Fruit fly (Drosophila melanogaster) whole organism, embryonic: ENCODE results near the gene Pp1-13C.

ENCODE experiments used
- Aef1 ChIP-seq: fragments of 200-800 bp; sonication (Bioruptor generic); IDR thresholded peaks from 3 replicates; pipeline ENCODE4 v1.3.6; 2022; ENCODE audit warnings: missing biosample characterization, missing genetic modification characterization
- B-H1 ChIP-seq: fragments of 200-800 bp; sonication (Bioruptor generic); IDR thresholded peaks from 3 replicates; pipeline ENCODE4 v1.3.6; 2022; ENCODE audit warnings: missing biosample characterization, missing genetic modification characterization
- B-H2 ChIP-seq: fragments of 200-800 bp; sonication (Bioruptor generic); optimal IDR thresholded peaks from 2 replicates; lab custom pipeline; 2018; ENCODE audit warnings: missing biosample characterization, mild to moderate bottlenecking, missing genetic modification characterization
- CG10147 ChIP-seq: fragments of 200-800 bp; sonication (Bioruptor generic); optimal IDR thresholded peaks from 2 replicates; lab custom pipeline; 2019; ENCODE audit warnings: missing biosample characterization, mild to moderate bottlenecking, missing genetic modification characterization, moderate library complexity
- CG10565 ChIP-seq: fragments of 200-800 bp; sonication (Bioruptor generic); optimal IDR thresholded peaks from 3 replicates; lab custom pipeline; 2016; ENCODE audit warnings: missing biosample characterization, mild to moderate bottlenecking, missing genetic modification characterization
- CG10959 ChIP-seq: fragments of 200-800 bp; sonication (Bioruptor generic); IDR thresholded peaks from 2 replicates; pipeline ENCODE4 v1.3.6; 2022; ENCODE audit warnings: missing biosample characterization, missing genetic modification characterization
- CG13424 ChIP-seq: fragments of 200-800 bp; sonication (Bioruptor generic); optimal IDR thresholded peaks from 2 replicates; lab custom pipeline; 2019; ENCODE audit warnings: missing biosample characterization, mild to moderate bottlenecking, missing genetic modification characterization, moderate library complexity
- CG1832 ChIP-seq: fragments of 200-800 bp; sonication (Bioruptor generic); optimal IDR thresholded peaks from 2 replicates; lab custom pipeline; 2017; ENCODE audit warnings: missing biosample characterization, mild to moderate bottlenecking, missing genetic modification characterization, inconsistent platforms
- CG18476 ChIP-seq: fragments of 200-800 bp; sonication (Bioruptor generic); optimal IDR thresholded peaks from 2 replicates; lab custom pipeline; 2016; ENCODE audit warnings: missing biosample characterization, mild to moderate bottlenecking, missing genetic modification characterization
- CG2129 ChIP-seq: fragments of 200-800 bp; sonication (Bioruptor generic); IDR thresholded peaks from 2 replicates; pipeline ENCODE4 v1.3.6; 2022; ENCODE audit warnings: missing biosample characterization, missing genetic modification characterization; ENCODE audit not compliant: partially characterized antibody
- CG30403 ChIP-seq: fragments of 200-800 bp; sonication (Bioruptor generic); optimal IDR thresholded peaks from 3 replicates; lab custom pipeline; 2016; ENCODE audit warnings: missing biosample characterization, missing genetic modification characterization
- CG31388 ChIP-seq: fragments of 200-800 bp; sonication (Bioruptor generic); optimal IDR thresholded peaks from 2 replicates; lab custom pipeline; 2016; ENCODE audit warnings: missing biosample characterization, missing genetic modification characterization
- CG34224 ChIP-seq: fragments of 200-800 bp; sonication (Bioruptor generic); IDR thresholded peaks from 3 replicates; pipeline ENCODE4 v1.3.6; 2022; ENCODE audit warnings: missing biosample characterization, missing genetic modification characterization; ENCODE audit not compliant: partially characterized antibody
- CG43689 ChIP-seq: fragments of 200-800 bp; sonication (Bioruptor generic); IDR thresholded peaks from 2 replicates; pipeline ENCODE4 v1.3.6; 2022; ENCODE audit warnings: missing biosample characterization, missing genetic modification characterization
- CG7987 ChIP-seq: fragments of 200-800 bp; sonication (Bioruptor generic); optimal IDR thresholded peaks from 2 replicates; lab custom pipeline; 2018; ENCODE audit warnings: missing biosample characterization, mild to moderate bottlenecking, missing genetic modification characterization, moderate library complexity
- CG9215 ChIP-seq: fragments of 200-800 bp; sonication (Bioruptor generic); IDR thresholded peaks from 2 replicates; pipeline ENCODE4 v1.3.6; 2022; ENCODE audit warnings: missing biosample characterization, missing genetic modification characterization
- CG9437 ChIP-seq: fragments of 200-800 bp; sonication (Bioruptor generic); optimal IDR thresholded peaks from 2 replicates; lab custom pipeline; 2018; ENCODE audit warnings: missing biosample characterization, mild to moderate bottlenecking, missing genetic modification characterization
- CG9727 ChIP-seq: fragments of 200-800 bp; sonication (Bioruptor generic); optimal IDR thresholded peaks from 3 replicates; lab custom pipeline; 2017; ENCODE audit warnings: missing biosample characterization, mild to moderate bottlenecking, missing genetic modification characterization
- CkIIα-i1 ChIP-seq: fragments of 200-800 bp; sonication (Bioruptor generic); IDR thresholded peaks from 2 replicates; pipeline ENCODE4 v1.3.6; 2022; ENCODE audit warnings: missing biosample characterization, missing genetic modification characterization
- Dp ChIP-seq: fragments of 200-800 bp; sonication (Bioruptor generic); optimal IDR thresholded peaks from 2 replicates; lab custom pipeline; 2018; ENCODE audit warnings: missing biosample characterization, mild to moderate bottlenecking, missing genetic modification characterization, moderate library complexity
- Drgx ChIP-seq: fragments of 200-800 bp; sonication (Bioruptor generic); IDR thresholded peaks from 2 replicates; pipeline ENCODE4 v1.3.6; 2022; ENCODE audit warnings: missing biosample characterization, missing genetic modification characterization
- Fer3 ChIP-seq: fragments of 200-800 bp; sonication (Bioruptor generic); optimal IDR thresholded peaks from 2 replicates; lab custom pipeline; 2018; ENCODE audit warnings: missing biosample characterization, mild to moderate bottlenecking, missing genetic modification characterization, moderate library complexity
- H2.0 ChIP-seq: fragments of 200-800 bp; sonication (Bioruptor generic); IDR thresholded peaks from 2 replicates; pipeline ENCODE4 v1.3.6; 2022; ENCODE audit warnings: missing biosample characterization, missing genetic modification characterization
- HLH54F ChIP-seq: fragments of 200-800 bp; sonication (Bioruptor generic); optimal IDR thresholded peaks from 3 replicates; lab custom pipeline; 2016; ENCODE audit warnings: missing biosample characterization, missing genetic modification characterization
- MBD-R2 ChIP-seq: fragments of 200-800 bp; sonication (Bioruptor generic); IDR thresholded peaks from 2 replicates; pipeline ENCODE4 v1.3.6; 2022; ENCODE audit warnings: missing biosample characterization, missing genetic modification characterization
- MESR4 ChIP-seq: fragments of 200-800 bp; sonication (Bioruptor generic); optimal IDR thresholded peaks from 2 replicates; lab custom pipeline; 2018; ENCODE audit warnings: missing biosample characterization, mild to moderate bottlenecking, missing genetic modification characterization, moderate library complexity
- Mrtf ChIP-seq: fragments of 200-800 bp; sonication (Bioruptor generic); IDR thresholded peaks from 3 replicates; pipeline ENCODE4 v1.3.6; 2022; ENCODE audit warnings: missing biosample characterization, missing genetic modification characterization
- Pdp1 ChIP-seq, 2 experiments: fragments of 200-800 bp; sonication (Bioruptor generic); optimal IDR thresholded peaks; 3 replicates each; lab custom pipeline; 2016; ENCODE audit warnings: missing biosample characterization in 2 of 2, missing genetic modification characterization in 2 of 2, mild to moderate bottlenecking in 1 of 2, moderate library complexity in 1 of 2
- Rx ChIP-seq: fragments of 200-800 bp; sonication (Bioruptor generic); IDR thresholded peaks from 2 replicates; pipeline ENCODE4 v1.3.6; 2022; ENCODE audit warnings: missing biosample characterization, missing genetic modification characterization
- Sin3A ChIP-seq: fragments of >200 bp; optimal IDR thresholded peaks from 2 replicates; lab custom pipeline; 2018
- Sry-δ ChIP-seq: fragments of 200-800 bp; sonication (Bioruptor generic); optimal IDR thresholded peaks from 2 replicates; lab custom pipeline; 2016; ENCODE audit warnings: missing biosample characterization, missing genetic modification characterization
- Usf ChIP-seq: fragments of 200-800 bp; sonication (Bioruptor generic); optimal IDR thresholded peaks from 2 replicates; lab custom pipeline; 2017; ENCODE audit warnings: missing genotype, missing biosample characterization, missing genetic modification characterization
- abd-A ChIP-seq: fragments of 200-800 bp; sonication (Bioruptor generic); optimal IDR thresholded peaks from 3 replicates; lab custom pipeline; 2019; ENCODE audit warnings: missing biosample characterization, mild to moderate bottlenecking, missing genetic modification characterization, moderate library complexity
- br ChIP-seq: fragments of >200 bp; optimal IDR thresholded peaks from 2 replicates; lab custom pipeline; 2017
- btn ChIP-seq: fragments of 200-800 bp; sonication (Bioruptor generic); optimal IDR thresholded peaks from 2 replicates; lab custom pipeline; 2016; ENCODE audit warnings: missing biosample characterization, missing genetic modification characterization
- caup ChIP-seq: fragments of 200-800 bp; sonication (Bioruptor generic); optimal IDR thresholded peaks from 3 replicates; lab custom pipeline; 2017; ENCODE audit warnings: missing biosample characterization, mild to moderate bottlenecking, missing genetic modification characterization, moderate library complexity; ENCODE audit not compliant: severe bottlenecking
- cg ChIP-seq: fragments of 200-800 bp; sonication (Bioruptor generic); optimal IDR thresholded peaks from 3 replicates; lab custom pipeline; 2019; ENCODE audit warnings: missing biosample characterization, mild to moderate bottlenecking, missing genetic modification characterization, moderate library complexity
- croc ChIP-seq: fragments of 200-800 bp; sonication (Bioruptor generic); conservative IDR thresholded peaks from 3 replicates; pipeline ENCODE4 v1.3.6; 2022; ENCODE audit warnings: missing biosample characterization, missing genetic modification characterization
- crol ChIP-seq: fragments of 200-800 bp; sonication (Bioruptor generic); IDR thresholded peaks from 2 replicates; pipeline ENCODE4 v1.3.6; 2022; ENCODE audit warnings: missing biosample characterization, missing genetic modification characterization
- dysf ChIP-seq: fragments of 200-800 bp; sonication (Bioruptor generic); IDR thresholded peaks from 3 replicates; pipeline ENCODE4 v1.3.6; 2022; ENCODE audit warnings: missing biosample characterization, missing genetic modification characterization
- fd96Cb ChIP-seq: fragments of 200-800 bp; sonication (Bioruptor generic); optimal IDR thresholded peaks from 2 replicates; lab custom pipeline; 2018; ENCODE audit warnings: missing biosample characterization, mild to moderate bottlenecking, missing genetic modification characterization, moderate library complexity
- gsb ChIP-seq: fragments of 200-800 bp; sonication (Bioruptor generic); IDR thresholded peaks from 2 replicates; pipeline ENCODE4 v1.3.6; 2022; ENCODE audit warnings: missing biosample characterization, missing genetic modification characterization
- hth ChIP-seq: fragments of >200 bp; optimal IDR thresholded peaks from 2 replicates; lab custom pipeline; 2017; ENCODE audit warnings: inconsistent platforms
- maf-S ChIP-seq: fragments of 200-800 bp; sonication (Bioruptor generic); optimal IDR thresholded peaks from 2 replicates; lab custom pipeline; 2016; ENCODE audit warnings: missing biosample characterization, missing genetic modification characterization
- mld ChIP-seq: fragments of 200-800 bp; sonication (Bioruptor generic); IDR thresholded peaks from 3 replicates; pipeline ENCODE4 v1.3.6; 2022; ENCODE audit warnings: missing biosample characterization, missing genetic modification characterization; ENCODE audit not compliant: partially characterized antibody
- odd ChIP-seq: fragments of 200-800 bp; sonication (Bioruptor generic); optimal IDR thresholded peaks from 2 replicates; lab custom pipeline; 2017; ENCODE audit warnings: missing biosample characterization, mild to moderate bottlenecking, missing genetic modification characterization
- pzg ChIP-seq: fragments of 200-800 bp; sonication (Bioruptor generic); optimal IDR thresholded peaks from 3 replicates; lab custom pipeline; 2018; ENCODE audit warnings: missing biosample characterization, mild to moderate bottlenecking, missing genetic modification characterization, moderate library complexity
- ro ChIP-seq: fragments of 200-800 bp; sonication (Bioruptor generic); IDR thresholded peaks from 2 replicates; pipeline ENCODE4 v1.3.6; 2022; ENCODE audit warnings: missing biosample characterization, missing genetic modification characterization
- sim ChIP-seq: fragments of 200-800 bp; sonication (Bioruptor generic); IDR thresholded peaks from 2 replicates; pipeline ENCODE4 v1.3.6; 2022; ENCODE audit warnings: missing biosample characterization, missing genetic modification characterization
- wor ChIP-seq: fragments of 200-800 bp; sonication (Bioruptor generic); IDR thresholded peaks from 2 replicates; pipeline ENCODE4 v1.3.6; 2022; ENCODE audit warnings: missing biosample characterization, missing genetic modification characterization
- zen ChIP-seq: fragments of 200-800 bp; sonication (Bioruptor generic); optimal IDR thresholded peaks from 3 replicates; lab custom pipeline; 2018; ENCODE audit warnings: missing biosample characterization, mild to moderate bottlenecking, missing genetic modification characterization, moderate library complexity

Gene Pp1-13C

dm6 chrX:15323302-15323880, 37.5 kb downstream of the Pp1-13C start (continued):
- peak; percentile 71 for TF ChIP-seq Fer3
- 0 out of 3 replicates have a peak, but pooled peaks have one; percentile 21 for TF ChIP-seq mld (GFP tag; lab: Robert Waterston, UW)
- TF ChIP-seq Aef1 (GFP tag; lab: Robert Waterston, UW): peak; percentile 90
- peak; percentile 26 for TF ChIP-seq Dp (GFP tag; lab: Kevin White, UChicago)
- peak; percentile 87 for TF ChIP-seq H2.0 (GFP tag; lab: Robert Waterston, UW)
- TF ChIP-seq CG2129 (GFP tag; lab: Robert Waterston, UW): no peak
- TF ChIP-seq CG43689: peak; percentile 84
- TF ChIP-seq Usf (GFP tag; lab: Kevin White, UChicago): peak; percentile 38
- TF ChIP-seq pzg (GFP tag; lab: Kevin White, UChicago): peak; percentile 79
- peak; percentile 84 for TF ChIP-seq CG30403 (GFP tag; lab: Kevin White, UChicago)
- TF ChIP-seq br: no peak
- TF ChIP-seq B-H2: peak; percentile 82
- TF ChIP-seq abd-A: no peak
- peak; percentile 63 for TF ChIP-seq wor
- TF ChIP-seq CG18476: peak; percentile 53
- TF ChIP-seq Mrtf (GFP tag; lab: Robert Waterston, UW): peak; percentile 92
- peak; percentile 100 for TF ChIP-seq crol (GFP tag; lab: Robert Waterston, UW)
- peak; percentile 67 for TF ChIP-seq CG9727
- peak; percentile 54; the same call in 1 of the 3 replicates for TF ChIP-seq CG34224
- TF ChIP-seq Rx (GFP tag; lab: Robert Waterston, UW): peak; percentile 88
- TF ChIP-seq CkIIα-i1 (GFP tag; lab: Robert Waterston, UW): peak; percentile 54; the same call in 1 of the 2 replicates
- peak; percentile 91 for TF ChIP-seq MESR4 (GFP tag; lab: Kevin White, UChicago)
- no peak for TF ChIP-seq zen (tag; lab: Kevin White, UChicago)
- no peak for TF ChIP-seq hth (lab: Kevin White, UChicago)
- TF ChIP-seq HLH54F (GFP tag; lab: Kevin White, UChicago): peak; percentile 83
- no peak for TF ChIP-seq CG10565 (GFP tag; lab: Kevin White, UChicago)
- peak; percentile 65 for TF ChIP-seq btn (GFP tag; lab: Kevin White, UChicago)
- peak; percentile 19 for TF ChIP-seq cg (GFP tag; lab: Kevin White, UChicago)
- TF ChIP-seq Sin3A: no peak
- peak; percentile 39 for TF ChIP-seq CG10147 (GFP tag; lab: Kevin White, UChicago)
- TF ChIP-seq Pdp1 (GFP tag; optimal IDR thresholded peaks at IDR 0.05; lab: Kevin White, UChicago): peak; percentile 88 to 99
- peak; percentile 75 for TF ChIP-seq maf-S (GFP tag; lab: Kevin White, UChicago)
- peak; percentile 89 for TF ChIP-seq Drgx
- TF ChIP-seq fd96Cb (tag; lab: Kevin White, UChicago): peak; percentile 50
- TF ChIP-seq sim (GFP tag; lab: Robert Waterston, UW): peak; percentile 66
- peak; percentile 23 for TF ChIP-seq CG9437 (GFP tag; lab: Kevin White, UChicago)
- peak; percentile 85 for TF ChIP-seq dysf (GFP tag; lab: Robert Waterston, UW)
- peak; percentile 84 for TF ChIP-seq gsb (GFP tag; lab: Robert Waterston, UW)
- peak; percentile 75 for TF ChIP-seq CG10959 (GFP tag; lab: Robert Waterston, UW)
- TF ChIP-seq odd (GFP tag; lab: Kevin White, UChicago): peak; percentile 47
- TF ChIP-seq CG13424 (tag; lab: Kevin White, UChicago): peak; percentile 65
- peak; percentile 95 for TF ChIP-seq MBD-R2 (GFP tag; lab: Robert Waterston, UW)
- peak; percentile 72; the same call in 1 of the 2 replicates for TF ChIP-seq ro
- TF ChIP-seq B-H1 (GFP tag; lab: Robert Waterston, UW): peak; percentile 80
- TF ChIP-seq croc (GFP tag; lab: Robert Waterston, UW): peak; percentile 36; the same call in 1 of the 3 replicates
- peak; percentile 56 for TF ChIP-seq Sry-δ (GFP tag; lab: Kevin White, UChicago)
- peak; percentile 95 for TF ChIP-seq CG7987 (GFP tag; lab: Kevin White, UChicago)
- peak; percentile 26 for TF ChIP-seq CG1832 (GFP tag; lab: Kevin White, UChicago)
- TF ChIP-seq CG31388 (GFP tag; lab: Kevin White, UChicago): no peak
- peak; percentile 85 for TF ChIP-seq CG9215 (GFP tag; lab: Robert Waterston, UW)
- TF ChIP-seq caup (GFP tag; lab: Kevin White, UChicago): peak; percentile 89
